Worm (Caenorhabditis elegans) whole organism, L3 larva: ENCODE results near the gene C28D4.18.

Source experiments
- R02D3.7 ChIP-seq: fragments of 150-350 bp; optimal IDR thresholded peaks from 2 replicates; lab custom pipeline; 2014; ENCODE audit warnings: missing biosample characterization, missing genetic modification characterization
- ZK546.5 ChIP-seq: sonication (generic microtip); optimal IDR thresholded peaks from 2 replicates; lab custom pipeline; 2017; ENCODE audit warnings: missing biosample characterization, missing genetic modification characterization
- aly-2 ChIP-seq: fragments of 150-350 bp; optimal IDR thresholded peaks from 2 replicates; lab custom pipeline; 2014; ENCODE audit warnings: missing biosample characterization, missing genetic modification characterization
- ceh-28 ChIP-seq: fragments of 150-350 bp; optimal IDR thresholded peaks from 2 replicates; lab custom pipeline; 2014; ENCODE audit warnings: missing biosample characterization, missing genetic modification reagents, missing genetic modification characterization
- daf-12 ChIP-seq: fragments of 150-350 bp; optimal IDR thresholded peaks from 2 replicates; lab custom pipeline; 2014; ENCODE audit warnings: missing biosample characterization, missing genetic modification reagents, missing genetic modification characterization
- egl-27 ChIP-seq: sonication (generic microtip); optimal IDR thresholded peaks from 4 replicates; lab custom pipeline; 2017; ENCODE audit warnings: missing biosample characterization, missing genetic modification reagents, missing genetic modification characterization
- egl-5 ChIP-seq: fragments of 150-350 bp; optimal IDR thresholded peaks from 2 replicates; lab custom pipeline; 2017; ENCODE audit warnings: missing biosample characterization, missing genetic modification reagents, missing genetic modification characterization, inconsistent platforms
- elt-1 ChIP-seq: fragments of 150-350 bp; optimal IDR thresholded peaks from 2 replicates; lab custom pipeline; 2014; ENCODE audit warnings: missing biosample characterization, missing genetic modification characterization
- elt-2 ChIP-seq: sonication (generic microtip); optimal IDR thresholded peaks from 2 replicates; lab custom pipeline; 2016; ENCODE audit warnings: missing genetic modification reagents, mild to moderate bottlenecking, missing genetic modification characterization, missing compliant biosample characterization
- elt-3 ChIP-seq, 3 experiments: fragments of 150-350 bp in 1 of 3; sonication (generic microtip) in 2 of 3; optimal IDR thresholded peaks; 2 replicates in 2 of 3; 4 replicates in 1 of 3; lab custom pipeline; 2014 to 2017; ENCODE audit warnings: missing biosample characterization in 3 of 3, missing genetic modification characterization in 3 of 3
- fkh-10 ChIP-seq: sonication (generic microtip); optimal IDR thresholded peaks from 2 replicates; lab custom pipeline; 2017; ENCODE audit warnings: missing biosample characterization, missing genetic modification reagents, missing genetic modification characterization
- fkh-2 ChIP-seq: fragments of 150-350 bp; optimal IDR thresholded peaks from 2 replicates; lab custom pipeline; 2014; ENCODE audit warnings: missing biosample characterization, missing genetic modification reagents, missing genetic modification characterization
- hmg-11 ChIP-seq: sonication (generic microtip); optimal IDR thresholded peaks from 2 replicates; lab custom pipeline; 2016; ENCODE audit warnings: missing genetic modification characterization, missing compliant biosample characterization
- jun-1 ChIP-seq: fragments of 150-350 bp; optimal IDR thresholded peaks from 2 replicates; lab custom pipeline; 2014; ENCODE audit warnings: missing biosample characterization, missing genetic modification reagents, missing genetic modification characterization
- lin-15B ChIP-seq: fragments of 150-350 bp; optimal IDR thresholded peaks from 2 replicates; lab custom pipeline; 2014; ENCODE audit warnings: missing biosample characterization, missing genetic modification characterization
- lin-39 ChIP-seq: fragments of 150-350 bp; optimal IDR thresholded peaks from 2 replicates; lab custom pipeline; 2018; ENCODE audit warnings: missing biosample characterization, missing genetic modification reagents, missing genetic modification characterization
- mdl-1 ChIP-seq: fragments of 150-350 bp; optimal IDR thresholded peaks from 2 replicates; lab custom pipeline; 2014; ENCODE audit warnings: missing biosample characterization, missing genetic modification characterization
- mml-1 ChIP-seq: fragments of 150-350 bp; sonication (generic microtip); optimal IDR thresholded peaks from 3 replicates; lab custom pipeline; 2014; ENCODE audit warnings: missing biosample characterization, missing genetic modification characterization
- nfya-1 ChIP-seq: sonication (generic microtip); optimal IDR thresholded peaks from 2 replicates; lab custom pipeline; 2017; ENCODE audit warnings: missing genetic modification characterization, mild to moderate bottlenecking, missing compliant biosample characterization, antibody characterized with exemption, moderate library complexity; ENCODE audit not compliant: insufficient read depth
- nhr-12 ChIP-seq: fragments of 150-350 bp; optimal IDR thresholded peaks from 2 replicates; lab custom pipeline; 2014; ENCODE audit warnings: missing biosample characterization, missing genetic modification characterization
- nhr-23 ChIP-seq: fragments of 150-350 bp; optimal IDR thresholded peaks from 2 replicates; lab custom pipeline; 2014; ENCODE audit warnings: missing biosample characterization, missing genetic modification reagents, missing genetic modification characterization
- nhr-25 ChIP-seq: sonication (generic microtip); optimal IDR thresholded peaks from 2 replicates; lab custom pipeline; 2017; ENCODE audit warnings: missing biosample characterization, missing genetic modification characterization
- nhr-43 ChIP-seq: sonication (generic microtip); optimal IDR thresholded peaks from 2 replicates; lab custom pipeline; 2016; ENCODE audit warnings: mild to moderate bottlenecking, missing genetic modification characterization, missing compliant biosample characterization; ENCODE audit not compliant: poor library complexity, severe bottlenecking
- nhr-76 ChIP-seq: fragments of 150-350 bp; sonication (generic microtip); optimal IDR thresholded peaks from 5 replicates; lab custom pipeline; 2014; ENCODE audit warnings: missing biosample characterization, missing genetic modification characterization
- nhr-77 ChIP-seq: fragments of 150-350 bp; optimal IDR thresholded peaks from 2 replicates; lab custom pipeline; 2014; ENCODE audit warnings: missing biosample characterization, missing genetic modification characterization
- pha-4 ChIP-seq: fragments of 150-350 bp; optimal IDR thresholded peaks from 2 replicates; lab custom pipeline; 2014; ENCODE audit warnings: missing biosample characterization, missing genetic modification reagents, missing genetic modification characterization
- pqm-1 ChIP-seq: fragments of 150-350 bp; optimal IDR thresholded peaks from 2 replicates; lab custom pipeline; 2017; ENCODE audit warnings: missing biosample characterization, missing genetic modification characterization, inconsistent platforms
- skn-1 ChIP-seq: fragments of 150-350 bp; optimal IDR thresholded peaks from 2 replicates; lab custom pipeline; 2014; ENCODE audit warnings: missing biosample characterization, missing genetic modification characterization
- snpc-4 ChIP-seq: fragments of 150-350 bp; optimal IDR thresholded peaks from 2 replicates; lab custom pipeline; 2014; ENCODE audit warnings: missing biosample characterization, missing genetic modification characterization
- tbx-2 ChIP-seq: sonication (generic microtip); optimal IDR thresholded peaks from 2 replicates; lab custom pipeline; 2016; ENCODE audit warnings: mild to moderate bottlenecking, missing genetic modification characterization, missing compliant biosample characterization
- unc-39 ChIP-seq: sonication (generic microtip); optimal IDR thresholded peaks from 4 replicates; lab custom pipeline; 2017; ENCODE audit warnings: missing biosample characterization, missing genetic modification characterization
- unc-62 ChIP-seq: fragments of 150-350 bp; sonication (generic microtip); optimal IDR thresholded peaks from 4 replicates; lab custom pipeline; 2014; ENCODE audit warnings: missing biosample characterization, missing genetic modification reagents, missing genetic modification characterization

C28D4.18 gene

DNA sequence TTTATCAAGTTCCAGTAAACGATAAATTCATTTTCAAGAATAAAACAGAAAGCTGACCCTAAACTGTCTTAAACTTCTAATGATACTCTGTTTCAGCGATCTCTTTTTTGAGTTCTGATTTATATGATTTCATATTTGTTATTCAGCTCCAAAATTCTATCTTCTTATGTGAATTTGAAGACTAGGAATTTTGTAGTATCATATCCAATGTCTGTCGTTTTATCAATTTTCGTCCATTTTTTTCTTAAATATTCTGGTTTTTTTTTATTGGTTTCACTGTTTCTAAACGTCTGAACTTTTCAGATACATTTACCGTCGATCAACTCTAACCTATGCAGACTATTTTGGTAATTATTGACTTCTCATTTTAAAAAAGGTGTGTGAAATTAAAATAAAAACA is at the start of gene C28D4.18, which contains the start of gene nhr-138:
Gene C28D4.18, plus strand, starts transcription at position 333 of the 400 bp plus-strand sequence.
Gene nhr-138, plus strand, starts transcription at position 304 of the 400 bp plus-strand sequence.
- TF ChIP-seq ZK546.5 (tag; lab: Kevin White, UChicago) (no peak), unc-62 (GFP tag; lab: Kevin White, UChicago) (no peak), nhr-25 (tag; lab: Kevin White, UChicago) (no peak), egl-27 (no peak), lin-39 (no peak), tbx-2 (no peak), pqm-1 (no peak), nhr-43 (tag; lab: Kevin White, UChicago) (no peak), nhr-76 (tag; lab: Kevin White, UChicago) (no peak)

DNA sequence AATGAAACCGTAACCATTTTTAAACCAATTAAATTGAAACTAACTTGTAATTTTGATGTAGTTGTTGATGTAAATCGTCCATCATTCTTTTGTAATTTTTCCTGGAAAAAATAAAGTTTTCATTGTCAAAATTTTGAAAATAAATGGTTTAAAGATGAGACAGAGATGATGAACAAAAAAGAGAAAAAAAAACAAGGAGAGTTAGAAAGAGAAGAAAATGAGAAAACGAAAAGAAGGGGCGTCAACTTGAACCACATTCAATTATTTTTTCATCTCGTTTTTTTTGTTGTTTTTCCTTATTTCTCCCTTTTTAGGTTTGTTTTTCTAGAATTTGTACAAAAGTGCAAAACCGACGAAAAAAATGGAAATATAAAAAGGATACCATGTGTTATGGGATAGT is 49.5 kb upstream of the C28D4.18 start, which contains the start of gene nhr-34:
Gene nhr-34, minus strand, starts transcription at position 101 of the 400 bp plus-strand sequence.
- TF ChIP-seq tbx-2 (no peak), unc-39 (tag; lab: Kevin White, UChicago) (no peak), mml-1 (tag; lab: Kevin White, UChicago) (no peak), nhr-43 (tag; lab: Kevin White, UChicago) (no peak), jun-1 (tag; lab: Kevin White, UChicago) (no peak), R02D3.7 (tag; lab: Kevin White, UChicago) (no peak), hmg-11 (tag; lab: Kevin White, UChicago) (no peak), pha-4 (no peak), skn-1 (tag; lab: Kevin White, UChicago) (no peak), nhr-77 (tag; lab: Kevin White, UChicago) (no peak), daf-12 (no peak), lin-15B (tag; lab: Kevin White, UChicago) (no peak), aly-2 (tag; lab: Kevin White, UChicago) (no peak), fkh-2 (no peak)

DNA sequence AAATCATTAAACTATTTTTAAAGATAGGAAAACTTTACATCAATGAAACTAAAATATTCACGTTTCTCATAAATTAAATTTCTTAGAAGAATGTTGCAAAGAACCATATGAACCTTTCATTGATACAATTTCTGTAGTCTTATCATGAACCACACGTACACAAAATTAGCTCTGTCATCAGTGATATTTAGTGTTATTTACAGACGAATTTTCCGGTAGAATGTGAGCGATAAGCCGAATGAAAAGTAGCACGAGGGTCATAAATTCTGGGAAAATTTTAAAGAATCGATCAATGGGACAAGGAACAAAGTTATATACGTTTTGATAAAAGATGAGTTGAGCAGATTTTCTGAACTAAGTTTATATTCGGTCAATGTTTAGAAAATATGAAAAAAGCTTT is 48.5 kb upstream of the C28D4.18 start:
- TF ChIP-seq pqm-1 (peak; percentile 96), elt-2 (tag; lab: Kevin White, UChicago) (peak; percentile 94), nhr-77 (tag; lab: Kevin White, UChicago) (no peak), pha-4 (peak; percentile 54)

DNA sequence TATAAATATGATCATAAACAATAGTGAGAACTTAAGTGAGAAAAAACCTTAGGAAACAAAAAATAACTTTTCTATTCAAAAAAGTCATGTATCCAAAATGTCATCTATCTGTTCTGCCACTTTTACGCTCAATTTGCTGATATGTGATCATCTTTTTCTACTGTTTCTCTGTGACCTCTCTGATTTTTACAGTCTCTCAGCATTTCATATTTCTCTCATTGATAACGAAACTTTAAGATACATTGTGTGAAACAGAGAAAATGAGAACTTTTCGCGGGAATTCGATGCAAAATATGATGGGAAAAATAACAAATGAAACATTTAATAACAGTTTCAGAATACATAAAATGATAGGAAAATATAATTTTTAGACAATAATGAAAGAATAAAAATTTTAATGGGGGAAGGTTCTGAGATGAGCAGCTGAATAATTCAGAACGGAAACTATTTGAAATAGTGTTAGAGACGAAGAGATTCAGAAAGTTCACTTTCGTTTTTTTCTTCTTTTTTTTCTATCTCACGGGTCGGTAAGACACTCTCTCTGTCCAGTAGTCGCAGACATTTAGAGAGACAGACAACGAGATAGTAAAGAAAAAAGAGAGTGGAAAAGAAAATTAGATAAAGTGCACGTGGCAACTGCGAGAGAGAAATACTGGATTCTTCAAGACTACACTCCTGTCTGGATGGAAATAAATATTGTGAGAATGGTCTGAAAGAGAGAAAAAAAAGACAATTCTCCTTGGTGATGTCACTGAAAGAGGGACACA is 47.7 kb upstream of the C28D4.18 start:
- TF ChIP-seq elt-3 (tag; optimal IDR thresholded peaks at IDR 0.05; lab: Kevin White, UChicago) (peak in 1 of 3 experiments; percentile 70), egl-5 (tag; lab: Kevin White, UChicago) (no peak), nhr-12 (tag; lab: Kevin White, UChicago) (no peak), pha-4 (peak; percentile 83), nhr-25 (tag; lab: Kevin White, UChicago) (peak; percentile 32), tbx-2 (peak; percentile 33), mdl-1 (peak; percentile 96), elt-2 (tag; lab: Kevin White, UChicago) (peak; percentile 70), hmg-11 (tag; lab: Kevin White, UChicago) (peak; percentile 60), ceh-28 (peak; percentile 48), nhr-43 (tag; lab: Kevin White, UChicago) (peak; percentile 81), nhr-23 (peak; percentile 79), lin-15B (tag; lab: Kevin White, UChicago) (peak; percentile 7), snpc-4 (tag; lab: Kevin White, UChicago) (no peak), pqm-1 (peak; percentile 85), unc-39 (tag; lab: Kevin White, UChicago) (no peak), fkh-10 (GFP tag; lab: Kevin White, UChicago) (peak; percentile 74), nfya-1 (tag; lab: Kevin White, UChicago) (peak; percentile 85), jun-1 (tag; lab: Kevin White, UChicago) (peak; percentile 32), mml-1 (tag; lab: Kevin White, UChicago) (no peak), nhr-76 (tag; lab: Kevin White, UChicago) (no peak), unc-62 (GFP tag; lab: Kevin White, UChicago) (no peak), elt-1 (no peak)
